Fruit fly (Drosophila melanogaster): Measurements from ENCODE around the gene CG5646.

CG5646 gene

DNA sequence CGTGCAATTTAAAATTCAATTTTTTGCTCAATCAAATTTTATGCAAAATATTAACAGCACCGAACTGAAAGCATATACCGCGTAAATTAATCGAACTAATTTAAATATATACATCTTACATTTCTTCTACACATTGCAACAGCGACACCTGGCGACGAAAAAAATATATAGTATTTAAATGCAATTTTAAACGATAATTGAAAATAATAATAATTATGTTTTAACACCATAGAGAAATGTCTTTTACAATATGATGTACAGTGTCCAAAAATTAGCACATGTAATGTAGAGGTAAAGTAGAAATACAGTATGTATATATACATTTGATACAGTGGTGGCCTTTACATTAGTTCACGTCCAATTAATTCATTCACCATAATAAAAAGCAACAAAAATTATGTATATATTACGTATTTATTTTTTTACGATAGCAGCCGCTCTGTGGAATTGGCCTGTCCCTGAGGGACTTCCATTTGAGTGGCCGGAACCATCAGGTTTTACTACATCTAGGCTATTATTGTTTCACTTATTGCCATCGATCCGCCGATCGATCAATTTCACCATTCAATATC, 13.7 kb downstream of the CG5646 start:
- TF ChIP-seq CG8301 (tag; optimal IDR thresholded peaks at IDR 0.05) (no peak), D1 (tag; optimal IDR thresholded peaks at IDR 0.05) (no peak), fd96Ca (GFP tag; IDR thresholded peaks at IDR 0.05) (no peak), CG34367 (tag; optimal IDR thresholded peaks at IDR 0.05) (no peak), CG4496 (GFP tag; IDR thresholded peaks at IDR 0.05) (no peak), Pif1B (GFP tag; optimal IDR thresholded peaks at IDR 0.05) (no peak), rn (GFP tag; IDR thresholded peaks at IDR 0.05) (no peak), Snoo (tag; optimal IDR thresholded peaks at IDR 0.05) (no peak), EcR (GFP tag; optimal IDR thresholded peaks at IDR 0.05) (no peak)

DNA sequence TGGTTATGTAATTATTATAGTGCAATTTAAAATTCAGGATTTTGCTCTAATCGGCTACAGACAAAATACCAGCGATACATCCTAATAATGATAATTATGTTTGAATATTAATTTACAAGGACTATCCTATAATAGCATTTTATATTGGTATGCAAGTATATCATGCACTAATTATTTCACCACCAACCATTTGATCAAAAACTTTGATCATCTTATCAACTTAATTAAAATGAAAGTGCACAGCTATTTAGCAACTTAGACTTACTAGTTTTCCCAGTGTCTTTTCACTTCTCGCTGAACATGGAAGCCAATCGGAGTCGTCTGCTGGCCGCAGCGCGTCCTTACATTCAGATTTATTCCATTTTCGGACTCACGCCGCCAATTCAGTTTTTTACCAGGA, 15.4 kb downstream of the CG5646 start, which contains the start of gene Gr98d:
Gene Gr98d (plus strand): TSS at position 301 of the 400 bp plus-strand sequence.
- TF ChIP-seq Pif1A (GFP tag; optimal IDR thresholded peaks at IDR 0.05) (no peak), CG12605 (GFP tag; IDR thresholded peaks at IDR 0.05) (no peak), CG4496 (GFP tag; IDR thresholded peaks at IDR 0.05) (no peak), CG10348 (GFP tag; IDR thresholded peaks at IDR 0.05) (no peak), Pif1B (GFP tag; optimal IDR thresholded peaks at IDR 0.05) (no peak), CG17806 (tag; optimal IDR thresholded peaks at IDR 0.05) (no peak), gl (tag; optimal IDR thresholded peaks at IDR 0.05) (no peak)

DNA sequence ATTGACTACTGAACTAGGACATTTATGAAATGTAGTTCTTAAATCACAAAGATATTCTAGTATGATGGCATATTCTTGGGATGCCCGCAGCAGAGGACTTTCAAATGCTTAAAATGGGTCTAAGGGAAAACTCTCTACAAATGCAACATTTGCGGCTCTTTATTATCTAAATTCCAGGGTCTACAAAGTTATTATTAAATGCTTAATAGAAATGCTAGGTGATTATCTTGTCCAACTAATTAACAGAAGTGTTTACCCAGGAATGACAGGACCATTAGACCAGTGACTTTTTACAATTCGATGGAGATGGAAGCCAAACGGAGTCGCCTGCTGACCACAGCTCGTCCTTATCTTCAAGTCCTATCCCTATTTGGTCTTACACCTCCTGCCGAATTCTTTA, 17.0 kb downstream of the CG5646 start, which contains the start of gene Gr98c:
Gene Gr98c (plus strand): TSS at position 301 of the 400 bp plus-strand sequence.
- TF ChIP-seq Pif1A (GFP tag; optimal IDR thresholded peaks at IDR 0.05), result no peak
- TF ChIP-seq D1 (tag; optimal IDR thresholded peaks at IDR 0.05), result no peak
- no peak for TF ChIP-seq CG14655 (GFP tag; optimal IDR thresholded peaks at IDR 0.05)
- no peak for TF ChIP-seq CG17806 (tag; optimal IDR thresholded peaks at IDR 0.05)
- TF ChIP-seq Pif1B (GFP tag; optimal IDR thresholded peaks at IDR 0.05), result no peak
- TF ChIP-seq CG4496 (GFP tag; IDR thresholded peaks at IDR 0.05), result no peak
- TF ChIP-seq CG8159 (tag; optimal IDR thresholded peaks at IDR 0.05), result no peak
- TF ChIP-seq CG15710 (tag; optimal IDR thresholded peaks at IDR 0.05), result no peak
- no peak for TF ChIP-seq EcR (GFP tag; optimal IDR thresholded peaks at IDR 0.05)
- no peak for TF ChIP-seq CG13204 (GFP tag; optimal IDR thresholded peaks at IDR 0.05)
- no peak for TF ChIP-seq CG10348 (GFP tag; IDR thresholded peaks at IDR 0.05)
- TF ChIP-seq fd96Ca (GFP tag; IDR thresholded peaks at IDR 0.05), result no peak

DNA sequence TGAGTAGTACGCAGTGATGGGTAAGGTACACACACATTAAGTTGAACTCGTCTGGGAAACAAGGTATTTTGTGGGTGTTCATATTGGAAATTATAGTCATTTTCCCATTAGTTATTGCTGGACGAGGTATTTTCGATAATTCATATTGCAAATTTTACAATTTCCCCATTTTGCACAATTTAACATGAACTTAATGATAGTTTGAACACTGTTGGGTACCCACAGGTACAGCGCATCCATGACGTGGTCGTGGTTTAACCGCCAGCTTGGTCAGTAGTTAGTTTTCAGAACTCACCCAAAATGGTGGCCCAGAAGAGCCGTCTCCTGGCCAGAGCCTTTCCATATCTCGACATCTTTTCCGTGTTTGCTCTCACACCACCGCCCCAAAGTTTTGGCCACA, 18.9 kb downstream of the CG5646 start, which contains the start of gene Gr98b:
Gene Gr98b (plus strand): TSS at position 301 of the 400 bp plus-strand sequence.
- TF ChIP-seq Pif1A (GFP tag; optimal IDR thresholded peaks at IDR 0.05) (no peak), CG17806 (tag; optimal IDR thresholded peaks at IDR 0.05) (no peak), CG10348 (GFP tag; IDR thresholded peaks at IDR 0.05) (no peak), CG14655 (GFP tag; optimal IDR thresholded peaks at IDR 0.05) (no peak), CG8159 (tag; optimal IDR thresholded peaks at IDR 0.05) (no peak), gl (tag; optimal IDR thresholded peaks at IDR 0.05) (no peak), Snoo (tag; optimal IDR thresholded peaks at IDR 0.05) (no peak), CG15710 (tag; optimal IDR thresholded peaks at IDR 0.05) (no peak), CG12605 (GFP tag; IDR thresholded peaks at IDR 0.05) (no peak), CG34367 (tag; optimal IDR thresholded peaks at IDR 0.05) (no peak), rn (GFP tag; IDR thresholded peaks at IDR 0.05) (no peak), EcR (GFP tag; optimal IDR thresholded peaks at IDR 0.05) (no peak), CG4496 (GFP tag; IDR thresholded peaks at IDR 0.05) (no peak), CG9948 (tag; optimal IDR thresholded peaks at IDR 0.05) (no peak), CG32121 (GFP tag; IDR thresholded peaks at IDR 0.05) (no peak), Pif1B (GFP tag; optimal IDR thresholded peaks at IDR 0.05) (no peak), CG13204 (GFP tag; optimal IDR thresholded peaks at IDR 0.05) (no peak)

DNA sequence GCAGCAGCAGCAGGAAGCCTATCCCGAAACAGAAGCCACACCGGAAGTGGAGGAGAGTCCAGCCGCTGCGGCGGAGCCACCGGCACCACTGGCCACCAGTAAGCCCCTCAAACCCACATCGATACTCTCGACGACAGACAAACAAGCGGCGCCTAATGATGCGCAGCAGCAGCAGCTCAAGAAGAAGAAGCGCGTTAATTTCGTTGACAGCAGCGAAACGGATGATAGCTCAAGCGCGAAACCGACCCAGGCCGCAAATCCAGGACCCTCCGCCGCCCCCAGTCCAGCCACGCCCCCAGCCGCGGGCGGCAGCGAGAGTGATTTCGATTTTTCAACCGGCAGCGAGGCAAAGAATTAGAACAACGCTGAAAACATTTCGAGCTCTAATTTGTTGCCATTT, 27.9 kb downstream of the CG5646 start:
- TF ChIP-seq rn (GFP tag; IDR thresholded peaks at IDR 0.05), result no peak
- TF ChIP-seq Pif1B (GFP tag; optimal IDR thresholded peaks at IDR 0.05), result no peak
- no peak for TF ChIP-seq CG32121 (GFP tag; IDR thresholded peaks at IDR 0.05)

DNA sequence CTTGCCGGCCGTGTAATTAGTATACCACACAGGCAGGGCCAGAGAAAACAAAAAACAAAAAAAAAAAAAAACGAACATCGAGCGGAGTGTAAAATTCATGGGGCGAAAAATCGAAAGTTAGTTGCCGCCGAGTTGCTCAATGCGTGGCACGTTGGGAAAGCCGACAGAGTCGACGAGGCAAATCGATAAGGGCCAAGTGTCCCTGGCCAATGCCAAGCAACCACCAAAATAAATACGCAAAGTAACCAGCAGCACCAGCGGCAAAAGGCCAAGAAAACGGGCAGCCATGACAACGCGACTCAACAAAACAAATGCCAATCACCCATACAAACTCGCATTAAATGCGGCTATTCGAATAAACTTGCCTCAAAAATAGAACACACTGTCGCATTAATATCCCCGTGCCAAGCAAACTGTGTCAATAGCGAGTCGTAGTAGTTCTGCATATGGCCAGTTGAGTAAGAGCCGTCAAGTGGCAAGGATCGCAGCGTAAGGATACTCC, 40.7 kb downstream of the CG5646 start, which contains the start of gene CG12885:
Gene CG12885 (plus strand): TSS at position 452 of the 502 bp plus-strand sequence.
- TF ChIP-seq gl (tag; optimal IDR thresholded peaks at IDR 0.05) (no peak), CG15710 (tag; optimal IDR thresholded peaks at IDR 0.05) (no peak), rn (GFP tag; IDR thresholded peaks at IDR 0.05) (no peak)

DNA sequence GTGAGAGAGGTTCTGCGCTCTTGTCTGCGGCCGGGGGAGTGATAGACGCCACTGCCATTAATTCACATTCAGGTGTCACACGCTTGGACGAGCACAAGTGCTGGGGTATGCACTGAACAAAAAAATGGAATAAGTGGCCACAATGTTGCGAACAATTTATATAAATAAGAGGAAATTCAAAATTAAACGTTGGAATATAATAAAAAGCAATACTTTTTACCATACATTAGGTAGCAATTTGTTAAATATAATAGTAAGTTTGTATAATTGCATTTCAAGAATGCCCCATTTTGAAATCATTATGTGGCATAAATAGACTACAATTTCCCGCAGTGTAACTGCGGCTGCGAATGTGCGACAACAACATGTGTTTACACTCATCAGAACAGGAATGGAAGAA, 41.2 kb downstream of the CG5646 start:
- TF ChIP-seq CG8159 (tag; optimal IDR thresholded peaks at IDR 0.05) (peak; percentile 25), D1 (tag; optimal IDR thresholded peaks at IDR 0.05) (no peak), CG17806 (tag; optimal IDR thresholded peaks at IDR 0.05) (no peak), CG8301 (tag; optimal IDR thresholded peaks at IDR 0.05) (no peak), Pif1B (GFP tag; optimal IDR thresholded peaks at IDR 0.05) (no peak)

DNA sequence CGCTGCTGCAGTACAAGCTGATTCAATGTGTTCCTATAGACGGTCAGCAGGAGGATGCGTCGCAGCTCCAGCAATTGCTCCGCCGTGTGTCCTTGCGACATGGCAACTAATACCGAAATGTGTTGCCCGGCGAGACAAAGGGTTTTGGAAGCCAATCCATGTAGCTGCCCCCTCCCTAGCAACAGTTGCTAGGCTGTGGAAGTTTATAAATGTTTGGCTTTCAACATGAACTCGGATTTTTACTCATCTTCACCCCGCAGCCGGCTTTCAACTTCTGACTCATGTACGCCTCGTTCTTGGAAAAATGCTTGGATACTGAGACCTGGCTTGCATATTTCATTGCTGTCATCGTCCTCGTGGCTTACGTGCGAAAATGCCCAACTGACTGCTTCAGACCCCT, 44.0 kb downstream of the CG5646 start, which contains the start of gene CG13972:
Gene CG13972 (minus strand): TSS at position 101 of the 400 bp plus-strand sequence.
- TF ChIP-seq Ets98B (GFP tag; IDR thresholded peaks at IDR 0.05) (no peak), D1 (tag; optimal IDR thresholded peaks at IDR 0.05) (no peak), CG12605 (GFP tag; IDR thresholded peaks at IDR 0.05) (no peak), CG10348 (GFP tag; IDR thresholded peaks at IDR 0.05) (no peak), Pif1B (GFP tag; optimal IDR thresholded peaks at IDR 0.05) (no peak), EcR (GFP tag; optimal IDR thresholded peaks at IDR 0.05) (no peak), CG17806 (tag; optimal IDR thresholded peaks at IDR 0.05) (no peak), CG4496 (GFP tag; IDR thresholded peaks at IDR 0.05) (no peak), CG13204 (GFP tag; optimal IDR thresholded peaks at IDR 0.05) (no peak), CG34367 (tag; optimal IDR thresholded peaks at IDR 0.05) (no peak), CG9948 (tag; optimal IDR thresholded peaks at IDR 0.05) (no peak), rn (GFP tag; IDR thresholded peaks at IDR 0.05) (no peak), Snoo (tag; optimal IDR thresholded peaks at IDR 0.05) (no peak), CG8159 (tag; optimal IDR thresholded peaks at IDR 0.05) (no peak), CG8301 (tag; optimal IDR thresholded peaks at IDR 0.05) (no peak), CG32121 (GFP tag; IDR thresholded peaks at IDR 0.05) (no peak), CG14655 (GFP tag; optimal IDR thresholded peaks at IDR 0.05) (no peak)

Data from whole organism, pupa.